Fruit fly (Drosophila melanogaster) S2 (cell line): ENCODE results near the gene CG10077.
"Not testable (repeated sequence)": the region's sequence is repeated elsewhere in the genome, so short reads cannot be mapped to it uniquely, and the experiment has no call there.

ENCODE experiments used
- CG8478 ChIP-seq: fragments of >200 bp; optimal IDR thresholded peaks from 2 replicates; lab custom pipeline; 2018
- CTCF ChIP-seq, 2 experiments: fragments of >200 bp; optimal IDR thresholded peaks; 2 replicates each; lab custom pipeline; 2018

DNA sequence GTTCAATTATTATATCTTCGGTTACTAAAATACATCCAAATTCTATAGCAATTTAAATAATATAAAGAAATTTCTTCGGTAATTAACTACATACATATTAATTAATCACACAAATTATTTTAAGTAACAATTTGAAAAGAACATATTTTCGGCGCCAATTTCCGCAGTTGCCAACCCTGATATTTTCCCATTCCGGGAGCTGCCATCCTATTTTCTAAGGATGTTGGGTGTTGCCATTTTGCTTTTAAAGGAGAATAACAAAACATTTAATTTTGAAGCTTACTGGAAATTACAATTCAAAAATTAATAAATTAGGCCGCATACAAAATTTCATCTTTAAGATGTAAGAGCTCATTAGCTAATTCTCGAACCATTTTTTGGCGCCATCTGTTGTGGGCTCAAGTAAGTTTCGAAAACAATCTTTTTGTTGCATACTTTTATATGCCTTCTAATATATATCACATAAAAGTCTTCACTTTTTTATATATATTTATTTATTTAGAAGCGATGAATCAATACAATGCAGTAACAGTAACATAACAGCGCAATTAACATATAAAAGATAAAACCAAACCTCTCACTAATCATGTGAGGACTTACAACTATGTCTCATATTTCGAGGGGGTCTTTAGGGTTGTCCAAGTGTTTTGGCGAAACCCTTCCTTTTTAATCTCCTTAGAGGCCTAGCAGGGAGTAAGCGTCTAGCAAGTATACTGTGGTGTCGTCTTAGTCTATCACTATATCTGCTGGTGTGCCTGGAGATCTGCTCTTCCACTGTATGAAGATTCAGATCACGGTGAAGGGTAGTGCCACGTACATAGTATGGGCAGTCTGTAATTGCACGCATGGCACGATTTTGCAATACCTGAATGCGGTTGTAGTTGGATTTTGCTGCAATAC, 39.0 kb upstream of the CG10077 start:
- TF ChIP-seq CTCF (optimal IDR thresholded peaks at IDR 0.05; lab: Kevin White, UChicago), result peak; percentile 69 to 89
- TF ChIP-seq CG8478 (lab: Kevin White, UChicago), result not testable (repeated sequence)
